Worm (Caenorhabditis elegans) whole organism, L4/young adult: ENCODE data around the gene athp-1.

ENCODE experiments used
- W03F9.2 ChIP-seq: fragments of 150-350 bp; optimal IDR thresholded peaks from 2 replicates; lab custom pipeline; 2014; ENCODE audit warnings: missing biosample characterization, missing genetic modification characterization
- dao-5 ChIP-seq: sonication (generic microtip); optimal IDR thresholded peaks from 2 replicates; lab custom pipeline; 2016; ENCODE audit warnings: missing genotype, missing genetic modification characterization, moderate library complexity, missing compliant biosample characterization
- him-1 ChIP-seq: sonication (generic microtip); optimal IDR thresholded peaks from 2 replicates; lab custom pipeline; 2016; ENCODE audit warnings: missing genotype, missing genetic modification reagents, missing genetic modification characterization, missing compliant biosample characterization

- TF ChIP-seq him-1 (tag; lab: Kevin White, UChicago) (no peak), dao-5 (tag; lab: Kevin White, UChicago) (no peak), W03F9.2 (tag; lab: Kevin White, UChicago) (no peak)
Measured at ce11 chrIII:10930850-10931249, 49.3 kb downstream of the athp-1 start, which contains the start of gene M142.5.
